Worm (Caenorhabditis elegans): ENCODE data around the gene immt-2.

- TF ChIP-seq skn-1 (tag; optimal IDR thresholded peaks at IDR 0.05) (no peak), ceh-82 (tag; optimal IDR thresholded peaks at IDR 0.05) (no peak), pha-4 (GFP tag; IDR thresholded peaks at IDR 0.05) (no peak), pha-4 (tag; optimal IDR thresholded peaks at IDR 0.05) (no peak), rbr-2 (tag; optimal IDR thresholded peaks at IDR 0.05) (no peak), gei-8 (GFP tag; optimal IDR thresholded peaks at IDR 0.05) (no peak), snpc-4 (tag; optimal IDR thresholded peaks at IDR 0.05) (no peak)
Observed at ce11 chrV:16744783-16745182, 44.3 kb upstream of the immt-2 start.

Measured in whole organism, L4 larva.